Worm (Caenorhabditis elegans) whole organism, L3 larva: ENCODE data around the gene cest-9.2.

Source experiments
- R02D3.7 ChIP-seq: fragments of 150-350 bp; optimal IDR thresholded peaks from 2 replicates; lab custom pipeline; 2014; ENCODE audit warnings: missing biosample characterization, missing genetic modification characterization
- ZK546.5 ChIP-seq: sonication (generic microtip); optimal IDR thresholded peaks from 2 replicates; lab custom pipeline; 2017; ENCODE audit warnings: missing biosample characterization, missing genetic modification characterization
- aly-2 ChIP-seq: fragments of 150-350 bp; optimal IDR thresholded peaks from 2 replicates; lab custom pipeline; 2014; ENCODE audit warnings: missing biosample characterization, missing genetic modification characterization
- ama-1 ChIP-seq: fragments of 150-350 bp; optimal IDR thresholded peaks from 2 replicates; lab custom pipeline; 2018
- ceh-28 ChIP-seq: fragments of 150-350 bp; optimal IDR thresholded peaks from 2 replicates; lab custom pipeline; 2014; ENCODE audit warnings: missing biosample characterization, missing genetic modification reagents, missing genetic modification characterization
- ceh-82 ChIP-seq: fragments of 150-350 bp; optimal IDR thresholded peaks from 2 replicates; lab custom pipeline; 2014; ENCODE audit warnings: missing biosample characterization, missing genetic modification characterization
- daf-12 ChIP-seq: fragments of 150-350 bp; optimal IDR thresholded peaks from 2 replicates; lab custom pipeline; 2014; ENCODE audit warnings: missing biosample characterization, missing genetic modification reagents, missing genetic modification characterization
- egl-5 ChIP-seq: fragments of 150-350 bp; optimal IDR thresholded peaks from 2 replicates; lab custom pipeline; 2017; ENCODE audit warnings: missing biosample characterization, missing genetic modification reagents, missing genetic modification characterization, inconsistent platforms
- elt-1 ChIP-seq: fragments of 150-350 bp; optimal IDR thresholded peaks from 2 replicates; lab custom pipeline; 2014; ENCODE audit warnings: missing biosample characterization, missing genetic modification characterization
- elt-2 ChIP-seq: sonication (generic microtip); optimal IDR thresholded peaks from 2 replicates; lab custom pipeline; 2016; ENCODE audit warnings: missing genetic modification reagents, mild to moderate bottlenecking, missing genetic modification characterization, missing compliant biosample characterization
- eor-1 ChIP-seq, 2 experiments: fragments of 150-350 bp; optimal IDR thresholded peaks; 2 replicates each; lab custom pipeline; 2014 to 2018; ENCODE audit warnings: missing biosample characterization in 2 of 2, missing genetic modification characterization in 2 of 2
- fkh-10 ChIP-seq: sonication (generic microtip); optimal IDR thresholded peaks from 2 replicates; lab custom pipeline; 2017; ENCODE audit warnings: missing biosample characterization, missing genetic modification reagents, missing genetic modification characterization
- fkh-2 ChIP-seq: fragments of 150-350 bp; optimal IDR thresholded peaks from 2 replicates; lab custom pipeline; 2014; ENCODE audit warnings: missing biosample characterization, missing genetic modification reagents, missing genetic modification characterization
- fos-1 ChIP-seq: fragments of 150-350 bp; optimal IDR thresholded peaks from 2 replicates; lab custom pipeline; 2014; ENCODE audit warnings: missing biosample characterization, missing genetic modification characterization
- hmg-11 ChIP-seq: sonication (generic microtip); optimal IDR thresholded peaks from 2 replicates; lab custom pipeline; 2016; ENCODE audit warnings: missing genetic modification characterization, missing compliant biosample characterization
- jun-1 ChIP-seq: fragments of 150-350 bp; optimal IDR thresholded peaks from 2 replicates; lab custom pipeline; 2014; ENCODE audit warnings: missing biosample characterization, missing genetic modification reagents, missing genetic modification characterization
- lin-15B ChIP-seq: fragments of 150-350 bp; optimal IDR thresholded peaks from 2 replicates; lab custom pipeline; 2014; ENCODE audit warnings: missing biosample characterization, missing genetic modification characterization
- lin-39 ChIP-seq: fragments of 150-350 bp; optimal IDR thresholded peaks from 2 replicates; lab custom pipeline; 2018; ENCODE audit warnings: missing biosample characterization, missing genetic modification reagents, missing genetic modification characterization
- lsy-12 ChIP-seq: sonication (generic microtip); optimal IDR thresholded peaks from 2 replicates; lab custom pipeline; 2016; ENCODE audit warnings: mild to moderate bottlenecking, missing genetic modification characterization, missing compliant biosample characterization
- mdl-1 ChIP-seq: fragments of 150-350 bp; optimal IDR thresholded peaks from 2 replicates; lab custom pipeline; 2014; ENCODE audit warnings: missing biosample characterization, missing genetic modification characterization
- nfya-1 ChIP-seq: sonication (generic microtip); optimal IDR thresholded peaks from 2 replicates; lab custom pipeline; 2017; ENCODE audit warnings: missing genetic modification characterization, mild to moderate bottlenecking, missing compliant biosample characterization, antibody characterized with exemption, moderate library complexity; ENCODE audit not compliant: insufficient read depth
- nhr-11 ChIP-seq: fragments of 150-350 bp; optimal IDR thresholded peaks from 2 replicates; lab custom pipeline; 2014; ENCODE audit warnings: missing biosample characterization, missing genetic modification characterization
- nhr-12 ChIP-seq: fragments of 150-350 bp; optimal IDR thresholded peaks from 2 replicates; lab custom pipeline; 2014; ENCODE audit warnings: missing biosample characterization, missing genetic modification characterization
- nhr-23 ChIP-seq: fragments of 150-350 bp; optimal IDR thresholded peaks from 2 replicates; lab custom pipeline; 2014; ENCODE audit warnings: missing biosample characterization, missing genetic modification reagents, missing genetic modification characterization
- nhr-237 ChIP-seq: fragments of 150-350 bp; optimal IDR thresholded peaks from 2 replicates; lab custom pipeline; 2014; ENCODE audit warnings: missing biosample characterization, missing genetic modification characterization
- pha-4 ChIP-seq: fragments of 150-350 bp; optimal IDR thresholded peaks from 2 replicates; lab custom pipeline; 2014; ENCODE audit warnings: missing biosample characterization, missing genetic modification reagents, missing genetic modification characterization
- pqm-1 ChIP-seq: fragments of 150-350 bp; optimal IDR thresholded peaks from 2 replicates; lab custom pipeline; 2017; ENCODE audit warnings: missing biosample characterization, missing genetic modification characterization, inconsistent platforms
- skn-1 ChIP-seq: fragments of 150-350 bp; optimal IDR thresholded peaks from 2 replicates; lab custom pipeline; 2014; ENCODE audit warnings: missing biosample characterization, missing genetic modification characterization
- tbx-2 ChIP-seq: sonication (generic microtip); optimal IDR thresholded peaks from 2 replicates; lab custom pipeline; 2016; ENCODE audit warnings: mild to moderate bottlenecking, missing genetic modification characterization, missing compliant biosample characterization
- unc-39 ChIP-seq: sonication (generic microtip); optimal IDR thresholded peaks from 4 replicates; lab custom pipeline; 2017; ENCODE audit warnings: missing biosample characterization, missing genetic modification characterization
- unc-62 ChIP-seq: fragments of 150-350 bp; sonication (generic microtip); optimal IDR thresholded peaks from 4 replicates; lab custom pipeline; 2014; ENCODE audit warnings: missing biosample characterization, missing genetic modification reagents, missing genetic modification characterization
- zag-1 ChIP-seq: fragments of 150-350 bp; optimal IDR thresholded peaks from 2 replicates; lab custom pipeline; 2014; ENCODE audit warnings: missing biosample characterization, missing genetic modification characterization
- ztf-11 ChIP-seq: fragments of 150-350 bp; optimal IDR thresholded peaks from 2 replicates; lab custom pipeline; 2014; ENCODE audit warnings: missing biosample characterization, missing genetic modification characterization
- ztf-4 ChIP-seq: fragments of 150-350 bp; optimal IDR thresholded peaks from 2 replicates; lab custom pipeline; 2014; ENCODE audit warnings: missing biosample characterization, missing genetic modification characterization

cest-9.2 gene

DNA sequence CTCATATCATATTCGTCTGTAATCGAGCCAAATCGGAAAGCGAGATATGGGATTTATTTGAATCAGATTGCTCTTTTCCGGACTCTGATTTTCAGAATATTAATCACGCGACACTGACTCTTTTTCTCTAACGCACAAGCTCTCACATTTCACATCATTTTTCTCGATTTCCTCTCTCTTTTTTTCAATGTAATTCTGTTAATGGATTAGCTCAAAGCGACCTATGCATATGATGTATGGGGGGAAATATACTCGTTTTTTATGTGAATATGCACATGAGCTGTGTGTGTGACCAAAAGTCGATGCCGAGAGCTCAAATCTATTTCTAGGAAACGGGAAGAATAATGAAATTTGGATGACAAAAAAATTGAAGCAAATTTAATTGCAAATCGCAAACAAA, 21.3 kb upstream of the cest-9.2 start:
- TF ChIP-seq nhr-11 (tag; lab: Kevin White, UChicago) = peak; percentile 88
- no peak for TF ChIP-seq daf-12 (tag; lab: Kevin White, UChicago)
- TF ChIP-seq lsy-12 (tag; lab: Kevin White, UChicago) = no peak
- TF ChIP-seq lin-15B (tag; lab: Kevin White, UChicago) = no peak
- TF ChIP-seq elt-2 (tag; lab: Kevin White, UChicago) = no peak
- no peak for TF ChIP-seq skn-1 (tag; lab: Kevin White, UChicago)
- TF ChIP-seq nfya-1 (tag; lab: Kevin White, UChicago) = peak; percentile 24
- TF ChIP-seq ceh-28 (tag; lab: Kevin White, UChicago) = no peak
- TF ChIP-seq nhr-12 = no peak
- no peak for TF ChIP-seq eor-1 (tag; optimal IDR thresholded peaks at IDR 0.05; lab: Kevin White, UChicago)
- TF ChIP-seq ztf-11 (tag; lab: Kevin White, UChicago) = no peak

DNA sequence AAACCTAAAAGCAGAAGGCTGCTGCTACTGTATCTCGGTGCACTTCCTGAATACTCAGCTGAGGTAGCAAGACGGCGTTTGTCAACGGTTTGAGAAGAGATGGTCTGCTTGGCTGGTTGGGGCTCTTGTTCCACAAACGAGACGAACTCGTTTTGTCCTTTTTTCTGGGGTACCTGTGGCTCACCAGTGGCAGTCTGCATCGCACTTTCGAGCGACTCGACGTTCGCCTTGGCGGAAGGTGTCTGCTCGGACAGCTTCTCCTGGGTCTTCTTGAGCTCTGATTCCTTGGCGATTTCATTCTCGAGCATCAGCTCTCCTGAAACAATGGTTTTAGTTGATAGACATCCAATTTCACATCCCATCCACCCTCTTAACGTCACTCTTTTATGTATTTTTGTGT, 20.5 kb upstream of the cest-9.2 start:
- TF ChIP-seq nhr-11 (tag; lab: Kevin White, UChicago) = no peak
- no peak for TF ChIP-seq elt-2 (tag; lab: Kevin White, UChicago)
- TF ChIP-seq fos-1 = no peak
- no peak for TF ChIP-seq nhr-12
- TF ChIP-seq ZK546.5 = no peak
- TF ChIP-seq lsy-12 (tag; lab: Kevin White, UChicago) = peak; percentile 21
- no peak for TF ChIP-seq unc-62

- TF ChIP-seq unc-62 = no peak
- TF ChIP-seq nhr-11 (tag; lab: Kevin White, UChicago) = peak; percentile 39
- TF ChIP-seq egl-5 (tag; lab: Kevin White, UChicago) = peak; percentile 17
These were observed 20.1 kb upstream of the cest-9.2 start for ce11 chrX:12201840-12202239.

- no peak for TF ChIP-seq ceh-28 (tag; lab: Kevin White, UChicago)
- peak; percentile 45 for TF ChIP-seq lin-39 (tag; lab: Kevin White, UChicago)
- TF ChIP-seq, all 47 proteins: peak for 1
These were observed 17.6 kb upstream of the cest-9.2 start for ce11 chrX:12204334-12204733.

DNA sequence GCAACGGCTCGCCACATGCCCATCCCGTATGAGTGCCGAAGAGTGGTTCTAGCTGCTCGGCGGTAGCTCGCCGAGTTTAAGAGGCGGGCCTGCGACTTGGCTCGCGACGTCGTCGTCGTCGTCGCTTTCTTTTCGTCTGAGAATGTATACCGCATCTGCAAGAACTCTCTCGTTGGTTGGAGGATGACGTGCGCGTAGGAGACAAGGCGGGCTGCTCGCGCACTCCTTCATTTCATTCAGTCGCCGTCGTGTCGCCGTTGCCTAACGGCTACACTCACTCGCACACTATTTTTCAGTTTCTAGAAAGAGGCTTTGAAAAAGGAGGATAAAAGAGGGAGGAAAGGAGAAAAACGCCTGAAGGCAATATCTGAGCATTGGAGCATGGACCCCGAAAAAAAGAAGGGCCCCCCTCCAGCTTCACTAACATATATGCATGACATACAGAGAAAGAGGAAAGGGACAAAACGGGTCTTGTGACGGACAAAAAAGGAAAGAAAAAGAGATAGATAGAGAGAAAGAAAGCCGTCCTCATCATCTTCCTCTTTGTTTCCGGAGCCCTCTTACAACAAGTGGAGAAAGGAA, 16.3 kb upstream of the cest-9.2 start:
- peak; percentile 25 for TF ChIP-seq skn-1 (tag; lab: Kevin White, UChicago)
- peak; percentile 48 for TF ChIP-seq tbx-2 (tag; lab: Kevin White, UChicago)
- TF ChIP-seq lin-39 (tag; lab: Kevin White, UChicago) = peak; percentile 15
- peak; percentile 58 for TF ChIP-seq hmg-11 (tag; lab: Kevin White, UChicago)
- TF ChIP-seq lsy-12 (tag; lab: Kevin White, UChicago) = peak; percentile 28
- peak; percentile 98 for TF ChIP-seq fkh-10 (GFP tag; lab: Kevin White, UChicago)
- TF ChIP-seq ama-1 = no peak
- no peak for TF ChIP-seq elt-2 (tag; lab: Kevin White, UChicago)
- TF ChIP-seq nfya-1 (tag; lab: Kevin White, UChicago) = peak; percentile 68
- TF ChIP-seq ztf-11 (tag; lab: Kevin White, UChicago) = peak; percentile 13

- peak; percentile 2 for TF ChIP-seq nhr-11 (tag; lab: Kevin White, UChicago)
- TF ChIP-seq egl-5 (tag; lab: Kevin White, UChicago) = no peak
- no peak for TF ChIP-seq fkh-2 (tag; lab: Kevin White, UChicago)
These were observed 14.8 kb upstream of the cest-9.2 start for ce11 chrX:12207078-12207477.

DNA sequence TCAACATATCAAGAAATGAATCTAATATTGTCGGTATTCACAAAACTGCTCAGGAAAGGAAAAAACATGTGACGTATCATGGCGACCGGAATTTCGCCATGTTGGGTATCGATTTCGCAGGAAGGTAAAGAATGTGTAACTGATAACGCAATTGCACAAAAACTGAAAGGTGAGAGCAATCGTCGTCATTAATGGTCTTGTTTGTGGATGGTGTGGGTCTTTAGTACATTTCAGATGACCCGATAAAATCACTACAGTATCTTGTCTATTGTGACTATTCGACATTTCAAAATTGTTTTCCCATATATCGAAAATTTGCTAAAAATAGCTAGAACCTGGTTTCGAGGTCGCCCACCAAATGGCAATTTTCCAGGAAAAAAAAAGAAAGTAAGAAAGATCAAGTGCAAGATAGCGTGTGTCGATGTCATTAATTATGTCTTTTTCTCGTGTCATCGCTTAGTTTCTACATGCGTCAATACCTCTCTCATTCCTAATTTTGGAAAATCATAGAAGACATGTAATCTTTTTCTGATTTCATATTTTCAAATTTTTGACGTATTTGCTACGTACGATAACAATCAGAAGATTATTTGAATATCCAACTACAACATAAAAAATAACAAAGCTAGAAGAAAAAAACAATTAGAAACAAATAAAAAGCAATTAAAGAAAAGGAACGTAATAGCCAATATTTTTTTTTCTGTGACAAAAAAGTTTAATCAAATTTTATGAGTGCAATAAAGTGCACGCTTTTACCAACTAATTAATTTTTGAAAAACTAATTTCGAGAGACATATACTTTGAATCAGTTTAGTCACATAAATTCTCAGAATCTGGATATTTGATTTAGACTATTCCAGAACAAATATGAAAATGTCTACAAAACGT, 11.5 kb upstream of the cest-9.2 start:
- TF ChIP-seq elt-2 (tag; lab: Kevin White, UChicago) (peak; percentile 65), aly-2 (tag; lab: Kevin White, UChicago) (no peak), fos-1 (no peak), ztf-4 (tag; lab: Kevin White, UChicago) (no peak), unc-62 (no peak), jun-1 (peak; percentile 32), R02D3.7 (tag; lab: Kevin White, UChicago) (no peak), pqm-1 (tag; lab: Kevin White, UChicago) (peak; percentile 49), lin-39 (tag; lab: Kevin White, UChicago) (peak; percentile 15), unc-39 (no peak), nhr-23 (tag; lab: Kevin White, UChicago) (no peak), zag-1 (tag; lab: Kevin White, UChicago) (no peak), ceh-82 (tag; lab: Kevin White, UChicago) (no peak), nhr-11 (tag; lab: Kevin White, UChicago) (peak; percentile 57), mdl-1 (tag; lab: Kevin White, UChicago) (no peak), fkh-10 (GFP tag; lab: Kevin White, UChicago) (no peak), ama-1 (no peak), egl-5 (tag; lab: Kevin White, UChicago) (no peak), nhr-237 (tag; lab: Kevin White, UChicago) (no peak), nfya-1 (tag; lab: Kevin White, UChicago) (no peak), elt-1 (tag; lab: Kevin White, UChicago) (no peak), pha-4 (tag; lab: Kevin White, UChicago) (no peak)
